Fruit fly (Drosophila melanogaster): ENCODE measurements around the gene Cog4.
A peak's percentile ranks its signal among the peaks of the same experiment; 100 is the strongest.

Gene Cog4

dm6 chr2L:10504895-10505294 is 16.5 kb upstream of the Cog4 start (continued):
- TF ChIP-seq CG2875 (GFP tag; optimal IDR thresholded peaks at IDR 0.05): peak; percentile 22
- TF ChIP-seq nerfin-1 (tag; optimal IDR thresholded peaks at IDR 0.05): peak; percentile 39
- peak; percentile 27 for TF ChIP-seq CG7745 (tag; optimal IDR thresholded peaks at IDR 0.05)
- TF ChIP-seq CG16815 (GFP tag; optimal IDR thresholded peaks at IDR 0.05): no peak
- TF ChIP-seq CG3847 (GFP tag; IDR thresholded peaks at IDR 0.05): no peak
- no peak for TF ChIP-seq HLH54F (GFP tag; optimal IDR thresholded peaks at IDR 0.05)
- TF ChIP-seq CG6813 (GFP tag; optimal IDR thresholded peaks at IDR 0.05): peak; percentile 72
- no peak for TF ChIP-seq CG10462 (GFP tag; optimal IDR thresholded peaks at IDR 0.05)
- TF ChIP-seq Ssrp (tag; optimal IDR thresholded peaks at IDR 0.05): no peak
- TF ChIP-seq CG7372 (GFP tag; IDR thresholded peaks at IDR 0.05): no peak
- no peak for TF ChIP-seq cas (GFP tag; IDR thresholded peaks at IDR 0.05)
- TF ChIP-seq ERR (GFP tag; optimal IDR thresholded peaks at IDR 0.05): no peak
- no peak for TF ChIP-seq CG43689 (GFP tag; IDR thresholded peaks at IDR 0.05)
- no peak for TF ChIP-seq CG2116 (GFP tag; optimal IDR thresholded peaks at IDR 0.05)
- peak; percentile 94 for TF ChIP-seq HLHmδ (GFP tag; optimal IDR thresholded peaks at IDR 0.05)
- no peak for TF ChIP-seq org-1 (GFP tag; optimal IDR thresholded peaks at IDR 0.05)
- TF ChIP-seq exex (tag; optimal IDR thresholded peaks at IDR 0.05): no peak
- TF ChIP-seq Mad (GFP tag; optimal IDR thresholded peaks at IDR 0.05): no peak
- TF ChIP-seq Med (GFP tag): peak; percentile 75
- no peak for TF ChIP-seq NFAT (GFP tag; IDR thresholded peaks at IDR 0.05)
- TF ChIP-seq CG5180 (GFP tag; optimal IDR thresholded peaks at IDR 0.05): peak; percentile 3
- TF ChIP-seq Dek (tag; optimal IDR thresholded peaks at IDR 0.05): no peak
- no peak for TF ChIP-seq CG10366 (GFP tag; IDR thresholded peaks at IDR 0.05)
- no peak for TF ChIP-seq ap (GFP tag; IDR thresholded peaks at IDR 0.05)
- TF ChIP-seq CG10267 (tag; optimal IDR thresholded peaks at IDR 0.05): no peak
- peak; percentile 4 for TF ChIP-seq Blimp-1 (GFP tag; optimal IDR thresholded peaks at IDR 0.05)
- peak; percentile 29 for TF ChIP-seq ATbp (GFP tag; optimal IDR thresholded peaks at IDR 0.05)
- no peak for TF ChIP-seq D (optimal IDR thresholded peaks at IDR 0.05)
- TF ChIP-seq D (GFP tag; optimal IDR thresholded peaks at IDR 0.05): peak; percentile 23
- no peak for TF ChIP-seq zen (tag; optimal IDR thresholded peaks at IDR 0.05)
- no peak for TF ChIP-seq CG8281 (tag; optimal IDR thresholded peaks at IDR 0.05)
- TF ChIP-seq CG18599 (GFP tag; optimal IDR thresholded peaks at IDR 0.05): no peak
- TF ChIP-seq disco-r (GFP tag; optimal IDR thresholded peaks at IDR 0.05): no peak
- no peak for TF ChIP-seq CG9437 (GFP tag; optimal IDR thresholded peaks at IDR 0.05)
- peak; percentile 8 for TF ChIP-seq gcm (GFP tag; optimal IDR thresholded peaks at IDR 0.05)
- no peak for TF ChIP-seq Lim3 (GFP tag; IDR thresholded peaks at IDR 0.05)
- no peak for TF ChIP-seq toy (GFP tag; IDR thresholded peaks at IDR 0.05)
- no peak for TF ChIP-seq CG6854 (GFP tag; optimal IDR thresholded peaks at IDR 0.05)
- TF ChIP-seq ems (GFP tag; optimal IDR thresholded peaks at IDR 0.05): no peak
- TF ChIP-seq CG3726 (GFP tag; IDR thresholded peaks at IDR 0.05): no peak
- 0 out of 2 replicates have a peak, but pooled peaks have one; percentile 4 for TF ChIP-seq H2.0 (GFP tag; IDR thresholded peaks at IDR 0.05)
- no peak for TF ChIP-seq psq (GFP tag; optimal IDR thresholded peaks at IDR 0.05)
- TF ChIP-seq CG17328 (GFP tag; IDR thresholded peaks at IDR 0.05): no peak
- TF ChIP-seq CG9727 (GFP tag; optimal IDR thresholded peaks at IDR 0.05): peak; percentile 40
- TF ChIP-seq CG7786 (GFP tag; optimal IDR thresholded peaks at IDR 0.05): no peak
- no peak for TF ChIP-seq Tbp (GFP tag; optimal IDR thresholded peaks at IDR 0.05)
- TF ChIP-seq CG31441 (GFP tag; IDR thresholded peaks at IDR 0.05): no peak
- TF ChIP-seq Taf1 (GFP tag; IDR thresholded peaks at IDR 0.05): no peak
- TF ChIP-seq CG4360 (GFP tag; IDR thresholded peaks at IDR 0.05): peak; percentile 43; the same call in 1 of the 2 replicates
- peak; percentile 31; the same call in 1 of the 3 replicates for TF ChIP-seq CG6791 (GFP tag; IDR thresholded peaks at IDR 0.05; ENCODE audit: partially characterized antibody)
- TF ChIP-seq gem (tag; optimal IDR thresholded peaks at IDR 0.05): no peak
- peak; percentile 47 for TF ChIP-seq fd102C (GFP tag; optimal IDR thresholded peaks at IDR 0.05)

Measured in whole organism, embryonic.